Fruit fly (Drosophila melanogaster) whole organism, adult: Measurements from ENCODE around the gene Cf2.

ENCODE experiments used
- CG1620 ChIP-seq: fragments of 200-800 bp; sonication (Bioruptor generic); optimal IDR thresholded peaks from 2 replicates; lab custom pipeline; 2016; ENCODE audit warnings: missing biosample characterization, missing genetic modification characterization
- CG33017 ChIP-seq: fragments of 200-800 bp; sonication (Bioruptor generic); optimal IDR thresholded peaks from 2 replicates; lab custom pipeline; 2018; ENCODE audit warnings: missing biosample characterization, mild to moderate bottlenecking, missing genetic modification characterization, moderate library complexity
- CG5204 ChIP-seq: fragments of 200-800 bp; sonication (Bioruptor generic); optimal IDR thresholded peaks from 2 replicates; lab custom pipeline; 2016; ENCODE audit warnings: missing biosample characterization, missing genetic modification characterization
- CG7045 ChIP-seq: fragments of 200-800 bp; sonication (Bioruptor generic); optimal IDR thresholded peaks from 2 replicates; lab custom pipeline; 2017; ENCODE audit warnings: missing biosample characterization, mild to moderate bottlenecking, missing genetic modification characterization
- CG7101 ChIP-seq: fragments of 200-800 bp; sonication (Bioruptor generic); optimal IDR thresholded peaks from 2 replicates; lab custom pipeline; 2018; ENCODE audit warnings: missing biosample characterization, mild to moderate bottlenecking, missing genetic modification characterization, moderate library complexity
- Clk ChIP-seq: fragments of 200-800 bp; sonication (Bioruptor generic); optimal IDR thresholded peaks from 2 replicates; lab custom pipeline; 2017; ENCODE audit warnings: missing biosample characterization, missing genetic modification characterization
- Mnt ChIP-seq: fragments of 200-800 bp; sonication (Bioruptor generic); optimal IDR thresholded peaks from 2 replicates; lab custom pipeline; 2016; ENCODE audit warnings: missing biosample characterization, mild to moderate bottlenecking, missing genetic modification characterization
- cnc ChIP-seq, 2 experiments: fragments of >200 bp; optimal IDR thresholded peaks; 2 replicates each; lab custom pipeline; 2017
- kay ChIP-seq: fragments of 200-800 bp; sonication (Bioruptor generic); peaks from one replicate; lab custom pipeline; 2016; ENCODE audit warnings: missing biosample characterization, missing genetic modification characterization, borderline replicate concordance
- ovo ChIP-seq: fragments of 200-800 bp; sonication (Bioruptor generic); optimal IDR thresholded peaks from 2 replicates; lab custom pipeline; 2016; ENCODE audit warnings: missing biosample characterization, missing genetic modification characterization
- tj ChIP-seq: fragments of 200-800 bp; sonication (Bioruptor generic); optimal IDR thresholded peaks from 3 replicates; lab custom pipeline; 2017; ENCODE audit warnings: missing biosample characterization, mild to moderate bottlenecking, missing genetic modification characterization, moderate library complexity

DNA sequence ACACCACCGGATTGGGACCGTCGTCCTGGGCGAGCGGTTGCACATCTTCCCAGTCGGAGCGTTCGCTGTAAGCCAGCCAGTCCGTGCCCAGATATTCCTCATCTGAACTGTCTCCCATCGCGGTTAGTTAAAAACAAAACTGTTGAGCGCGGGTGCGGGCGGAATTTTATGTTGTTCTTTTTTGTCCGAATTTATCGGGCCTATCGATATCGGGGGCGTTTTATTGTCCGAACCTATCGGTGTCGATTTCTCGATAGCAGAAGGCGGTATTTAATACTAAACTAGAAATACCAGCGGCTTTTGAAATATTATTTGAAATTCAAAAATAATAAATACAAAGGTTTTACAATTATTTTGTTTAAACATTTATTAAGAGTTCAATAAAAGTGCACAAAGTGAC lies 52.4 kb downstream of the Cf2 start, which contains the start of gene Fnta:
- TF ChIP-seq cnc (optimal IDR thresholded peaks at IDR 0.05; lab: Kevin White, UChicago) (no peak), Clk (GFP tag; lab: Kevin White, UChicago) (no peak), CG5204 (GFP tag; lab: Kevin White, UChicago) (no peak), ovo (GFP tag; lab: Kevin White, UChicago) (no peak), CG33017 (tag; lab: Kevin White, UChicago) (no peak), kay (GFP tag; lab: Kevin White, UChicago) (peak; percentile 84), CG7045 (no peak), tj (GFP tag; lab: Kevin White, UChicago) (no peak), Mnt (GFP tag; lab: Kevin White, UChicago) (no peak), CG7101 (tag; lab: Kevin White, UChicago) (no peak), CG1620 (GFP tag; lab: Kevin White, UChicago) (no peak)
